Worm (Caenorhabditis elegans) whole organism, mixed stage, embryonic: ENCODE data around the gene fbxa-181.

ENCODE experiments used
- nhr-12 ChIP-seq: fragments of 150-350 bp; optimal IDR thresholded peaks from 2 replicates; lab custom pipeline; 2014; ENCODE audit warnings: missing biosample characterization, missing genetic modification characterization
- nhr-76 ChIP-seq: sonication (generic microtip); optimal IDR thresholded peaks from 2 replicates; lab custom pipeline; 2017; ENCODE audit warnings: missing biosample characterization, missing genetic modification characterization

- TF ChIP-seq nhr-76 (no peak), nhr-12 (no peak)
Measured at ce11 chrV:13744901-13745300, 19.2 kb downstream of the fbxa-181 start, which contains the start of gene F35E12.9.
